Fruit fly (Drosophila melanogaster) S2 (cell line): ENCODE measurements around the gene CG14074.

Experiments used
- CG8478 ChIP-seq: fragments of >200 bp; optimal IDR thresholded peaks from 2 replicates; lab custom pipeline; 2018
- CTCF ChIP-seq, 2 experiments: fragments of >200 bp; optimal IDR thresholded peaks; 2 replicates each; lab custom pipeline; 2018

DNA sequence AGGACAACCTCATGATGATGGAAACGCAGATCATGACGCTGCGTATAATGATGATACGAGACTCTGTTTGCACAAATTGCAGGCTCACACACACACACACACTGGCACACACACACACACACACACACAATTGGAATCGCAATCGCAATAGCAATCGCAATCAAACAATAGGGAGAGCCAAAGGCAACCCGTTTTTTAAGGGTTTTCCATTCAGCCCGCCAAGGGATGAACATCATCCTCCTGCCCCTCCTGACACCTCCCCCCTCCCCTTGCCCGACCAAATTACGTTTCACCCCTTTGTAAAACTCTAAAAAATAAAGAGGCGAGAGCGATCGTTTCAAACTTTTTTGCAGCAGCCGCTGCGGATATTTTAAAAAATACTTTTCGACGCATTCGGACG is 13.8 kb upstream of the CG14074 start:
- TF ChIP-seq CTCF (optimal IDR thresholded peaks at IDR 0.05; lab: Kevin White, UChicago) (no peak), CG8478 (no peak)
